Worm (Caenorhabditis elegans): ENCODE results near the gene Y41E3.22.

- no peak for TF ChIP-seq unc-62 (GFP tag; optimal IDR thresholded peaks at IDR 0.05)
- TF ChIP-seq mdl-1 (tag; optimal IDR thresholded peaks at IDR 0.05) = no peak
- TF ChIP-seq zag-1 (tag; optimal IDR thresholded peaks at IDR 0.05) = no peak
- TF ChIP-seq aha-1 (tag; optimal IDR thresholded peaks at IDR 0.05) = no peak
- no peak for TF ChIP-seq hpl-2 (GFP tag; optimal IDR thresholded peaks at IDR 0.05)
- TF ChIP-seq nhr-90 (tag; optimal IDR thresholded peaks at IDR 0.05; ENCODE audit: poor library complexity) = no peak
- TF ChIP-seq egl-13 (tag; optimal IDR thresholded peaks at IDR 0.05) = no peak
- peak; percentile 8 for TF ChIP-seq tbx-2 (tag; optimal IDR thresholded peaks at IDR 0.05)
- TF ChIP-seq dpl-1 (GFP tag; optimal IDR thresholded peaks at IDR 0.05) = no peak
- no peak for TF ChIP-seq ztf-11 (tag; optimal IDR thresholded peaks at IDR 0.05)
- TF ChIP-seq lin-15B (tag; optimal IDR thresholded peaks at IDR 0.05) = no peak
- TF ChIP-seq lin-14 (GFP tag; optimal IDR thresholded peaks at IDR 0.05) = no peak
- no peak for TF ChIP-seq lin-35 (GFP tag; optimal IDR thresholded peaks at IDR 0.05)
Observed at ce11 chrIV:14960061-14960460, 9.6 kb downstream of the Y41E3.22 start.
